Fruit fly (Drosophila melanogaster): ENCODE data around the gene AdipoR.

DNA sequence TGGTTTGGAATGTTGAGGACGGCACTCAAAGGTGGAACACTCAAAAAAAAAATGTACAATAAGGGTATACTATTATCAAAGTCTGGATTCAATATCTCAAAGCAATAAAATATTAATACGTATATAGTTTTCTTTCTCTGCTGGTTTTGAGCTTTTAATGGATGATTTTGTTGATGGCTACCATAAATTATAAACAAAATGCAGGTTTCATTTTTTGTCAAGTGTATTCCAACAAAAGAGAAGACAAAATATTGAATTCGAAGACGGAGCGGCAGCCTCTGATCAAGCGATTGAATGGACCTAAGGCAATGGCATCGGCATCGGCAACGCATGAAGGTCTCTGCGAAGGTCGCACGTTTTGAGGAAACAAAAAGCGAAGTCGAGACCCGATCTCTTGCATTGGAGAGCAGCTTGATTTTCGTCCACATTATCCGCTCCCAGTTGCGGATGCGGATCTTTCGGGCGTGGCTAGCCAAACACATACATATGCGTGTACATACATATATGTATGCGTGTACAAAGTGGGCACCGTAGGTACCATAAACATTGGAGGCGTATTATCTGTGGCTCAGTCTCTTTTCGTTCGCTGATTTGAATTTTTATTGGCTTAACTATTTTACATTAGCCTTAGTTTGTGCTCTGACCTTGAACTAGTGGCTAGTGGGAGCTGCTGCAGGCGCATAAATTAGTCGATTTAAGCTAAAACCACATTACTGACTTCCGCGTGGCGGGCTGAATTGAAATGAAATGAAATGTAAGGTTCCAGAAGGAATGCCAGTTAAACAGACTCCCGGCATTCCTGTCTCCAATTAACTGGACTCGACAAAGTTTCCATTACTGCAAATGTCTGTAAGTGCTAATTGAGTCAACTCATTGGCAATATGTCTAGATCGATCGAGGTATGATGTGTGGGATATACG lies 10.9 kb downstream of the AdipoR start:
- TF ChIP-seq CG12768 (GFP tag; optimal IDR thresholded peaks at IDR 0.05) (no peak), ovo (GFP tag; optimal IDR thresholded peaks at IDR 0.05) (no peak), kay (GFP tag; ENCODE audit: borderline replicate concordance) (no peak), CG11617 (GFP tag; optimal IDR thresholded peaks at IDR 0.05) (no peak), CG14711 (tag; optimal IDR thresholded peaks at IDR 0.05) (no peak), Mnt (GFP tag; optimal IDR thresholded peaks at IDR 0.05) (no peak), CG5204 (GFP tag; optimal IDR thresholded peaks at IDR 0.05) (no peak), cic (GFP tag; optimal IDR thresholded peaks at IDR 0.05) (no peak), pad (GFP tag; optimal IDR thresholded peaks at IDR 0.05) (no peak), CG7045 (GFP tag; optimal IDR thresholded peaks at IDR 0.05) (no peak), Hr96 (GFP tag; optimal IDR thresholded peaks at IDR 0.05) (no peak), Clk (GFP tag; optimal IDR thresholded peaks at IDR 0.05) (no peak), bab1 (GFP tag; optimal IDR thresholded peaks at IDR 0.05) (no peak), CG7101 (tag; optimal IDR thresholded peaks at IDR 0.05) (no peak)
